Worm (Caenorhabditis elegans): Measurements from ENCODE around the gene rfth-1.

Gene rfth-1

ce11 chrIV:4472418-4473173, 38.5 kb downstream of the rfth-1 start (continued):
- no peak for TF ChIP-seq nhr-111 (GFP tag; optimal IDR thresholded peaks at IDR 0.05)
- peak; percentile 10; the same call in 1 of the 2 replicates for TF ChIP-seq T26A8.4 (GFP tag; IDR thresholded peaks at IDR 0.05)
- TF ChIP-seq cey-2 (tag; optimal IDR thresholded peaks at IDR 0.05; ENCODE audit: borderline replicate concordance, insufficient read depth): no peak
- TF ChIP-seq aly-2 (tag; optimal IDR thresholded peaks at IDR 0.05): no peak
- TF ChIP-seq ama-1 (optimal IDR thresholded peaks at IDR 0.05): peak; percentile 70
- TF ChIP-seq php-3 (GFP tag; IDR thresholded peaks at IDR 0.05): no peak; the same call in 1 of the 2 replicates
- TF ChIP-seq nhr-237 (tag; optimal IDR thresholded peaks at IDR 0.05): no peak
- TF ChIP-seq lin-38 (GFP tag; IDR thresholded peaks at IDR 0.05): no peak
- TF ChIP-seq mxl-3 (GFP tag; optimal IDR thresholded peaks at IDR 0.05): peak; percentile 83
- no peak for TF ChIP-seq duxl-1 (tag; optimal IDR thresholded peaks at IDR 0.05; ENCODE audit: poor library complexity)
- TF ChIP-seq rbr-2 (tag; optimal IDR thresholded peaks at IDR 0.05): no peak
- no peak for TF ChIP-seq unc-130 (GFP tag; optimal IDR thresholded peaks at IDR 0.05)
- TF ChIP-seq ZK546.5 (tag; optimal IDR thresholded peaks at IDR 0.05): no peak
- TF ChIP-seq Y105C5A.15 (GFP tag; IDR thresholded peaks at IDR 0.05): no peak

- TF ChIP-seq nhr-11 (tag; optimal IDR thresholded peaks at IDR 0.05) (no peak), lin-13 (GFP tag; optimal IDR thresholded peaks at IDR 0.05) (no peak), daf-16 (GFP tag; optimal IDR thresholded peaks at IDR 0.05) (peak in 1 of 2 experiments; percentile 15), daf-16 (tag; optimal IDR thresholded peaks at IDR 0.05) (peak; percentile 71), egl-27 (tag; optimal IDR thresholded peaks at IDR 0.05) (no peak), mxl-2 (GFP tag; conservative IDR thresholded peaks at IDR 0.05) (peak; percentile 65; the same call in 1 of the 2 replicates), F44E2.7 (GFP tag; IDR thresholded peaks at IDR 0.05) (no peak), gei-8 (GFP tag; optimal IDR thresholded peaks at IDR 0.05) (no peak), unc-62 (GFP tag; optimal IDR thresholded peaks at IDR 0.05 in 1 of 2) (peak in 1 of 2 experiments; percentile 97), unc-62 (tag; optimal IDR thresholded peaks at IDR 0.05) (no peak), ceh-20 (GFP tag; IDR thresholded peaks at IDR 0.05) (peak; percentile 32; the same call in 1 of the 2 replicates), rbr-2 (tag; optimal IDR thresholded peaks at IDR 0.05) (peak; percentile 18), spr-1 (tag; optimal IDR thresholded peaks at IDR 0.05) (no peak), mep-1 (tag; optimal IDR thresholded peaks at IDR 0.05) (peak; percentile 14), sdz-12 (GFP tag; optimal IDR thresholded peaks at IDR 0.05) (no peak), dpl-1 (GFP tag; optimal IDR thresholded peaks at IDR 0.05) (peak; percentile 56), hlh-30 (tag; optimal IDR thresholded peaks at IDR 0.05; ENCODE audit: insufficient read depth) (peak; percentile 89), ZK337.2 (GFP tag; IDR thresholded peaks at IDR 0.05) (peak; percentile 47; the same call in 1 of the 2 replicates), R02D3.7 (tag; optimal IDR thresholded peaks at IDR 0.05) (no peak), ceh-62 (tag; optimal IDR thresholded peaks at IDR 0.05) (no peak), unc-39 (tag; optimal IDR thresholded peaks at IDR 0.05) (no peak), cey-2 (tag; optimal IDR thresholded peaks at IDR 0.05; ENCODE audit: borderline replicate concordance, insufficient read depth) (no peak), pha-4 (GFP tag; IDR thresholded peaks at IDR 0.05) (no peak), pha-4 (tag; optimal IDR thresholded peaks at IDR 0.05) (no peak), mes-2 (tag; optimal IDR thresholded peaks at IDR 0.05; ENCODE audit: poor library complexity, severe bottlenecking) (peak; percentile 48), dve-1 (tag; optimal IDR thresholded peaks at IDR 0.05; ENCODE audit: insufficient read depth) (no peak), lin-39 (tag; optimal IDR thresholded peaks at IDR 0.05) (no peak), ama-1 (optimal IDR thresholded peaks at IDR 0.05) (peak; percentile 32), attf-4 (tag; optimal IDR thresholded peaks at IDR 0.05) (no peak), set-16 (GFP tag; IDR thresholded peaks at IDR 0.05) (peak; percentile 92), dmd-9 (GFP tag; IDR thresholded peaks at IDR 0.05) (no peak), lin-38 (GFP tag; IDR thresholded peaks at IDR 0.05) (peak; percentile 68), madf-9 (GFP tag; conservative IDR thresholded peaks at IDR 0.05) (0 out of 2 replicates have a peak, but pooled peaks have one; percentile 30), nhr-111 (GFP tag; optimal IDR thresholded peaks at IDR 0.05) (no peak), F49E8.2 (tag; optimal IDR thresholded peaks at IDR 0.05; ENCODE audit: borderline replicate concordance) (no peak), F26F4.8 (GFP tag; conservative IDR thresholded peaks at IDR 0.05) (no peak)
These were observed 40.0 kb downstream of the rfth-1 start for ce11 chrIV:4470885-4471772.
